Fruit fly (Drosophila melanogaster): ENCODE results near the gene cona.

cona gene

DNA sequence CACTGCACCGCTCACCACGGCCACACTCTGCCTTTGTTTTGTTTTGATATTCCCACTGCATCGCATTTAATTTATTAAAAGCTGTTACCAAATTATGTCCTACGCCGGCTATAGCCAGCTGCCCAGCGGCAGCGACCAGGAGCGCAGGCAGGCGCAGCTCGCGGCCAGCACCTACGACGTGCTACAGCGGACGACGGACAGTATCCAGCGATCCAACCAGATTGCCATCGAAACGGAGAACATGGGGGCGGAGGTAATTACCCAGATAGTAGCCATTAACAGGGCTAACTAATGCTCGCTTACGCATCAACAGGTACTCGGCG, 14.0 kb downstream of the cona start (continued):
- TF ChIP-seq zen (tag; optimal IDR thresholded peaks at IDR 0.05), result peak; percentile 29
- peak; percentile 91 for TF ChIP-seq Ets65A (GFP tag)
- TF ChIP-seq Fer2 (tag; optimal IDR thresholded peaks at IDR 0.05), result no peak
- TF ChIP-seq Dll (GFP tag; IDR thresholded peaks at IDR 0.05; ENCODE audit: partially characterized antibody), result peak; percentile 44; the same call in 1 of the 4 replicates
- no peak for TF ChIP-seq CG3838 (GFP tag; optimal IDR thresholded peaks at IDR 0.05)
- TF ChIP-seq CG7357 (GFP tag; IDR thresholded peaks at IDR 0.05), result 0 out of 3 replicates have a peak, but pooled peaks have one; percentile 44
- TF ChIP-seq lov (optimal IDR thresholded peaks at IDR 0.05), result no peak
- 0 out of 3 replicates have a peak, but pooled peaks have one; percentile 2 for TF ChIP-seq lov (GFP tag; IDR thresholded peaks at IDR 0.05)
- TF ChIP-seq B-H1 (GFP tag; IDR thresholded peaks at IDR 0.05), result no peak
- TF ChIP-seq amos (GFP tag; IDR thresholded peaks at IDR 0.05; ENCODE audit: partially characterized antibody), result 0 out of 2 replicates have a peak, but pooled peaks have one; percentile 3
- no peak for TF ChIP-seq H15 (GFP tag; IDR thresholded peaks at IDR 0.05)
- no peak for TF ChIP-seq tio (GFP tag; optimal IDR thresholded peaks at IDR 0.05)
- no peak for TF ChIP-seq CG8290 (GFP tag; optimal IDR thresholded peaks at IDR 0.05)
- TF ChIP-seq CG8290 (tag; optimal IDR thresholded peaks at IDR 0.05), result peak in 1 of 2 experiments; percentile 14
- TF ChIP-seq Ets97D (GFP tag; optimal IDR thresholded peaks at IDR 0.05), result no peak
- peak; percentile 39 for TF ChIP-seq exex (tag; optimal IDR thresholded peaks at IDR 0.05)
- no peak for TF ChIP-seq Atf-2 (GFP tag; optimal IDR thresholded peaks at IDR 0.05)
- no peak for TF ChIP-seq CG2199 (GFP tag; IDR thresholded peaks at IDR 0.05)

DNA sequence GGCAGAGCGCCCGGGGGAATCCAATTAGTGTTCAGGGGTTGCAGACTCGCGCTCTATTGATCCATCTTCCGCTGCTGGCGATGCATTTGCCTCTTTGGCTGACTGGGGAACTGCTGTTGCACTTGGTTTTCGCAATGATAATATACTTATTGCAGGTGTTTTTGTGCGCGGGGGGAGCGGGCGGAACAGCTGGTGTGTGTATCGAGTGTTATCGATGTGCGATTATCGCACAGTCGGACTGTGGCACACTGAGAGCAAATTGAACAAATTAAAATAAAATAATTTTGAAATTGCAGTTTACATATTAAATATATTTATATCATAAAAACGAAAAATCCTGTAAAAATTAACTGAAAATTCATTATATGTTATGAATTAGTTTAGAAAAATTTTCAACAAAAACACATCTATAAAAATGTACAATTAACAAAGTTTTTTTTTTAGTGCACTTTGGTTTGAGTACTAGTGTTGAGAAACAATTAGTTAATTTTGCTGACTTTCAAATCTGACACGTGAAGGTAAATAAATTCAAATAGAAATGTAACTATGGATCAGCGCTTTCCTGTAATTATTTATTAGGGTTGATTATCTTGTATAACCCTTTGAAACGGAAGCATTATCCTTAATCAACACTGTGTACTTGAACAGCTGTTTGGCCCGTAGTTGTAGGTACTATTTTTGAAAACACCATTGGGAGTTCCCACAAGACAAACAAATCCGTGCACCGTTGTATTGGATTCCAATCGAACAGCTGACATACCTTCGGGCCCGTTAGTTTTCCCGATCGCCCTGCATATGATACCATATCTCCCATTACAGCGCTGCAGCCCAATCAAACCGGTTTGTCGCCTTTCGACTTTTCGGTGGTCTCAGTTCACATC, 17.2 kb downstream of the cona start, which contains the start of the genes Wdr37 and koko:
Gene Wdr37 (minus strand): TSS at position 168 of the 881 bp plus-strand sequence.
Gene koko (plus strand): TSS at position 478 of the 881 bp plus-strand sequence.
- peak; percentile 92 for TF ChIP-seq gsb (GFP tag; IDR thresholded peaks at IDR 0.05)
- peak; percentile 94 for TF ChIP-seq GATAe (GFP tag; conservative IDR thresholded peaks at IDR 0.05)
- peak; percentile 62; the same call in 1 of the 2 replicates for TF ChIP-seq CG42726 (GFP tag; IDR thresholded peaks at IDR 0.05; ENCODE audit: partially characterized antibody)
- TF ChIP-seq YL-1 (GFP tag; optimal IDR thresholded peaks at IDR 0.05), result peak; percentile 72
- peak; percentile 79 for TF ChIP-seq corto (GFP tag; optimal IDR thresholded peaks at IDR 0.05)
- peak; percentile 89 for TF ChIP-seq Oaz (GFP tag; IDR thresholded peaks at IDR 0.05)
- peak; percentile 89 for TF ChIP-seq lab (GFP tag; optimal IDR thresholded peaks at IDR 0.05)
- TF ChIP-seq CG4404 (GFP tag; IDR thresholded peaks at IDR 0.05), result peak; percentile 98
- peak; percentile 96 for TF ChIP-seq bcd (GFP tag; optimal IDR thresholded peaks at IDR 0.05)
- TF ChIP-seq cato (GFP tag; optimal IDR thresholded peaks at IDR 0.05; ENCODE audit: borderline replicate concordance), result peak; percentile 94
- peak; percentile 58 for TF ChIP-seq Mes4 (GFP tag; optimal IDR thresholded peaks at IDR 0.05)
- TF ChIP-seq wor (GFP tag; IDR thresholded peaks at IDR 0.05), result peak; percentile 97
- peak; percentile 99 for TF ChIP-seq dysf (GFP tag; IDR thresholded peaks at IDR 0.05)
- TF ChIP-seq chif (GFP tag; optimal IDR thresholded peaks at IDR 0.05), result peak; percentile 35 to 85
- peak; percentile 96 for TF ChIP-seq Spps (tag; optimal IDR thresholded peaks at IDR 0.05)
- TF ChIP-seq gfzf (GFP tag; optimal IDR thresholded peaks at IDR 0.05), result peak; percentile 8
- TF ChIP-seq dati (GFP tag; IDR thresholded peaks at IDR 0.05), result peak; percentile 82; the same call in 1 of the 2 replicates
- TF ChIP-seq Dip2 (GFP tag; IDR thresholded peaks at IDR 0.05), result peak; percentile 50; the same call in 1 of the 2 replicates
- TF ChIP-seq CG9727 (GFP tag; optimal IDR thresholded peaks at IDR 0.05), result peak; percentile 99
- peak; percentile 57 for TF ChIP-seq pros (GFP tag; optimal IDR thresholded peaks at IDR 0.05)
- peak; percentile 28 for TF ChIP-seq luna (GFP tag; optimal IDR thresholded peaks at IDR 0.05)
- no peak for TF ChIP-seq CG11398 (GFP tag; optimal IDR thresholded peaks at IDR 0.05)
- peak; percentile 90 for TF ChIP-seq NfI (GFP tag; optimal IDR thresholded peaks at IDR 0.05)
- TF ChIP-seq Hsf (GFP tag; optimal IDR thresholded peaks at IDR 0.05), result peak; percentile 89
- peak; percentile 92 for TF ChIP-seq Elba2 (GFP tag; optimal IDR thresholded peaks at IDR 0.05)
- peak; percentile 92 for TF ChIP-seq CG13894 (tag; optimal IDR thresholded peaks at IDR 0.05)
- no peak for TF ChIP-seq lov (optimal IDR thresholded peaks at IDR 0.05)
- TF ChIP-seq lov (GFP tag; IDR thresholded peaks at IDR 0.05), result peak; percentile 88; the same call in 2 of the 3 replicates
- peak; percentile 22 for TF ChIP-seq Hey (tag; optimal IDR thresholded peaks at IDR 0.05)
- peak; percentile 99 for TF ChIP-seq Hr3 (GFP tag; optimal IDR thresholded peaks at IDR 0.05)
- peak; percentile 92 for TF ChIP-seq chm (GFP tag; IDR thresholded peaks at IDR 0.05)
- TF ChIP-seq sc (optimal IDR thresholded peaks at IDR 0.05), result no peak
- peak; percentile 92 for TF ChIP-seq sc (GFP tag; optimal IDR thresholded peaks at IDR 0.05)
